Fruit fly (Drosophila melanogaster) whole organism, pupa: ENCODE results near the gene Zaf1.
A peak's percentile ranks its signal among the peaks of the same experiment; 100 is the strongest.

ENCODE experiments used
- CG10348 ChIP-seq: fragments of 200-800 bp; sonication (Bioruptor generic); IDR thresholded peaks from 2 replicates; pipeline ENCODE4 v1.3.6; 2022; ENCODE audit warnings: missing biosample characterization, missing genetic modification characterization
- CG12605 ChIP-seq: fragments of 200-800 bp; sonication (Bioruptor generic); IDR thresholded peaks from 2 replicates; pipeline ENCODE4 v1.3.6; 2022; ENCODE audit warnings: missing biosample characterization, missing genetic modification characterization
- CG13204 ChIP-seq: fragments of 200-800 bp; sonication (Bioruptor generic); optimal IDR thresholded peaks from 2 replicates; lab custom pipeline; 2018; ENCODE audit warnings: missing biosample characterization, mild to moderate bottlenecking, missing genetic modification characterization, moderate library complexity
- CG14655 ChIP-seq: fragments of 200-800 bp; sonication (Bioruptor generic); optimal IDR thresholded peaks from 3 replicates; lab custom pipeline; 2017; ENCODE audit warnings: mild to moderate bottlenecking, missing biosample characterization, missing genetic modification reagents, missing genetic modification characterization
- CG15710 ChIP-seq: fragments of 200-800 bp; sonication (Bioruptor generic); optimal IDR thresholded peaks from 2 replicates; lab custom pipeline; 2018; ENCODE audit warnings: missing biosample characterization, mild to moderate bottlenecking, missing genetic modification characterization, moderate library complexity
- CG17806 ChIP-seq: fragments of 200-800 bp; sonication (Bioruptor generic); optimal IDR thresholded peaks from 2 replicates; lab custom pipeline; 2018; ENCODE audit warnings: missing biosample characterization, mild to moderate bottlenecking, missing genetic modification characterization, moderate library complexity
- CG32121 ChIP-seq: fragments of 200-800 bp; sonication (Bioruptor generic); IDR thresholded peaks from 2 replicates; pipeline ENCODE4 v1.3.6; 2022; ENCODE audit warnings: missing biosample characterization, missing genetic modification characterization
- CG34367 ChIP-seq: fragments of 200-800 bp; sonication (Bioruptor generic); optimal IDR thresholded peaks from 2 replicates; lab custom pipeline; 2018; ENCODE audit warnings: missing biosample characterization, mild to moderate bottlenecking, missing genetic modification characterization
- CG4496 ChIP-seq: fragments of 200-800 bp; sonication (Bioruptor generic); IDR thresholded peaks from 3 replicates; pipeline ENCODE4 v1.3.6; 2022; ENCODE audit warnings: missing biosample characterization, missing genetic modification characterization
- CG8159 ChIP-seq: fragments of 200-800 bp; sonication (Bioruptor generic); optimal IDR thresholded peaks from 3 replicates; lab custom pipeline; 2018; ENCODE audit warnings: missing biosample characterization, mild to moderate bottlenecking, missing genetic modification characterization, moderate library complexity
- CG8301 ChIP-seq: fragments of 200-800 bp; sonication (Bioruptor generic); optimal IDR thresholded peaks from 2 replicates; lab custom pipeline; 2018; ENCODE audit warnings: missing biosample characterization, mild to moderate bottlenecking, missing genetic modification characterization
- CG9948 ChIP-seq: fragments of 200-800 bp; sonication (Bioruptor generic); optimal IDR thresholded peaks from 2 replicates; lab custom pipeline; 2018; ENCODE audit warnings: missing biosample characterization, mild to moderate bottlenecking, missing genetic modification characterization, moderate library complexity
- D1 ChIP-seq: fragments of 200-800 bp; sonication (Bioruptor generic); optimal IDR thresholded peaks from 2 replicates; lab custom pipeline; 2018; ENCODE audit warnings: missing biosample characterization, mild to moderate bottlenecking, missing genetic modification characterization, moderate library complexity
- EcR ChIP-seq: fragments of 200-800 bp; sonication (Bioruptor generic); optimal IDR thresholded peaks from 3 replicates; lab custom pipeline; 2019; ENCODE audit warnings: missing biosample characterization, missing genetic modification characterization, mild to moderate bottlenecking, moderate library complexity, missing genetic modification reagents
- Ets98B ChIP-seq: fragments of 200-800 bp; sonication (Bioruptor generic); IDR thresholded peaks from 2 replicates; pipeline ENCODE4 v1.3.6; 2022; ENCODE audit warnings: missing biosample characterization, missing genetic modification characterization
- Pif1A ChIP-seq: fragments of 200-800 bp; sonication (Bioruptor generic); optimal IDR thresholded peaks from 3 replicates; lab custom pipeline; 2016; ENCODE audit warnings: missing biosample characterization, missing genetic modification characterization
- Pif1B ChIP-seq: fragments of 200-800 bp; sonication (Bioruptor generic); optimal IDR thresholded peaks from 3 replicates; lab custom pipeline; 2016; ENCODE audit warnings: missing biosample characterization, missing genetic modification characterization
- Snoo ChIP-seq: fragments of 200-800 bp; sonication (Bioruptor generic); optimal IDR thresholded peaks from 3 replicates; lab custom pipeline; 2017; ENCODE audit warnings: missing biosample characterization, mild to moderate bottlenecking, missing genetic modification characterization, inconsistent platforms
- fd96Ca ChIP-seq: fragments of 200-800 bp; sonication (Bioruptor generic); IDR thresholded peaks from 3 replicates; pipeline ENCODE4 v1.3.6; 2022; ENCODE audit warnings: missing biosample characterization, missing genetic modification characterization
- gl ChIP-seq: fragments of 200-800 bp; sonication (Bioruptor generic); optimal IDR thresholded peaks from 2 replicates; lab custom pipeline; 2018; ENCODE audit warnings: missing biosample characterization, mild to moderate bottlenecking, missing genetic modification characterization
- rn ChIP-seq: fragments of 200-800 bp; sonication (Bioruptor generic); IDR thresholded peaks from 2 replicates; pipeline ENCODE4 v1.3.6; 2022; ENCODE audit warnings: missing biosample characterization, missing genetic modification characterization

Zaf1 gene

dm6 chr3R:11614107-11614506 is 11.3 kb downstream of the Zaf1 start:
- TF ChIP-seq CG8159 (tag; lab: Kevin White, UChicago) (no peak), CG13204 (GFP tag; lab: Kevin White, UChicago) (peak; percentile 24), CG4496 (GFP tag; lab: Robert Waterston, UW) (0 out of 3 replicates have a peak, but pooled peaks have one; percentile 12), EcR (GFP tag; lab: Kevin White, UChicago) (peak; percentile 89)

DNA sequence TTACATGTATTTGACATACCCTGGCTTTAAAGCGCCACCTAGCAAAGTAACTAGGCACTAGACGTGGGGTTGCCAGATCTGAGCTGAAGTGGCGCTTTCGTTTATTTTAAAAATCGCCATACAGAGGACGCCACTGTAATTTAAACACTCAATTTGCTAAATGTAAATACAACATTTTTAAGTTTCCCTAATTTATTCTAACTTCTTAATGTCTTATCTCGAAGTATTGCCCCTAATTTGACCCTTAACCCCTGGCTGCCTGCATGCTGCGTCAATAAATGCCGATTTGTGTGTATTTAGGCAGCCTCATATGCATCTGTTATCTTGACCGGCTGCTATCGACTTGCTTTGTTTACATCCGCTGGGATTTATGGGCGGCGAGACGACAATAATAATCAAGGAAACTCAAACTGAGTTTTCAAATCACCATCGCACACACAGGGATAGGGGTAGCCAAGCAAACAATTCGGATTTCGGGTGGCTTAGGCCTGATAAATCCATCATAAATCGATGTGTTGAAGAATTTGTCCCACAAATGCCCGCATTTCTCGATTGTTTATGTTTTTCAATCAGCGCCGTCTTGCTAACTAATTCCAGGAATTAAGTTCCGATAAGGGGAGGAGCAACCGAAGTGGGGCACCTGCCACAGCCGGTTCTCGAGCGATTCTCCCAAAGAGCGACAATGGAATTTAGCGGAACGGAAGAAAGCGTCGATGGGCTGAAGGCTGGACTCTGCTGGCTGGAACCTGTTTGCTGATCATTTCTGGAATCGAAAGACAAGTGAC is 12.0 kb downstream of the Zaf1 start:
- peak; percentile 35 for TF ChIP-seq D1 (tag; lab: Kevin White, UChicago)
- TF ChIP-seq CG8159 (tag; lab: Kevin White, UChicago), result no peak
- peak; percentile 30 for TF ChIP-seq CG15710 (tag; lab: Kevin White, UChicago)
- no peak for TF ChIP-seq CG10348 (GFP tag; lab: Robert Waterston, UW)
- no peak for TF ChIP-seq CG12605 (GFP tag; lab: Robert Waterston, UW)
- TF ChIP-seq CG8301 (tag; lab: Kevin White, UChicago), result no peak
- no peak for TF ChIP-seq gl (tag; lab: Kevin White, UChicago)
- TF ChIP-seq fd96Ca, result no peak
- TF ChIP-seq CG13204 (GFP tag; lab: Kevin White, UChicago), result no peak
- no peak for TF ChIP-seq Pif1B (GFP tag; lab: Kevin White, UChicago)
- TF ChIP-seq CG32121 (GFP tag; lab: Robert Waterston, UW), result no peak
- no peak for TF ChIP-seq rn (GFP tag; lab: Robert Waterston, UW)
- no peak; the same call in 2 of the 3 replicates for TF ChIP-seq CG4496 (GFP tag; lab: Robert Waterston, UW)
- no peak for TF ChIP-seq CG34367 (tag; lab: Kevin White, UChicago)
- no peak for TF ChIP-seq CG17806 (tag; lab: Kevin White, UChicago)
- TF ChIP-seq Snoo, result peak; percentile 42
- no peak for TF ChIP-seq Ets98B (GFP tag; lab: Robert Waterston, UW)

DNA sequence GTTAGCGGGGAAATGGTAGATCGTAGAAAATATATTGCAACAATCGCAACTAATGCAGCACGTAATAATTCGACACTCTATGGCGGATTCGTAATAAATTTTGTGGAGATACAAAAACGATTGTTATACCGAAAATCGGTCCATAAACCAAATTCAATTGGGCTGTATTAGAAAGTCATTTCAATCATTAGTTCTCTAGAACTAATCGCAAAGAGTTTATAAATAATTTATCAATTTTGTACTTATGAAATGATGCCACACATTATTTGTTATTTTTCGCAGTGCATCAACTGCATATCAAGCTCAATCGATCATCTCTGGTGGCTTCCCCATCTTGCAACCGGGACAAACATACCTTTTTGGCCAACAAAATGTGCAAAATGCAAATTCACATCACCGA is 13.0 kb downstream of the Zaf1 start:
- TF ChIP-seq CG8301 (tag; lab: Kevin White, UChicago) (peak; percentile 14), CG14655 (GFP tag; lab: Kevin White, UChicago) (peak; percentile 5), rn (GFP tag; lab: Robert Waterston, UW) (no peak)

- TF ChIP-seq gl (tag; lab: Kevin White, UChicago), result no peak
- peak; percentile 10 for TF ChIP-seq CG9948
- TF ChIP-seq CG8301 (tag; lab: Kevin White, UChicago), result peak; percentile 38
- no peak for TF ChIP-seq rn (GFP tag; lab: Robert Waterston, UW)
- TF ChIP-seq CG17806 (tag; lab: Kevin White, UChicago), result no peak
- TF ChIP-seq fd96Ca, result peak; percentile 76
- peak; percentile 68 for TF ChIP-seq CG14655 (GFP tag; lab: Kevin White, UChicago)
- TF ChIP-seq CG4496 (GFP tag; lab: Robert Waterston, UW), result peak; percentile 48; the same call in 1 of the 3 replicates
- peak; percentile 40; the same call in 1 of the 2 replicates for TF ChIP-seq CG32121 (GFP tag; lab: Robert Waterston, UW)
- TF ChIP-seq CG15710 (tag; lab: Kevin White, UChicago), result no peak
- no peak for TF ChIP-seq D1 (tag; lab: Kevin White, UChicago)
Measured at dm6 chr3R:11606679-11607078, 18.8 kb downstream of the Zaf1 start.

- TF ChIP-seq CG8159 (tag; lab: Kevin White, UChicago) (peak; percentile 26), Pif1A (peak; percentile 45), rn (GFP tag; lab: Robert Waterston, UW) (no peak), CG32121 (GFP tag; lab: Robert Waterston, UW) (peak; percentile 48; the same call in 1 of the 2 replicates), CG12605 (GFP tag; lab: Robert Waterston, UW) (peak; percentile 90), Snoo (peak; percentile 32), fd96Ca (peak; percentile 73; the same call in 2 of the 3 replicates), CG9948 (no peak), EcR (GFP tag; lab: Kevin White, UChicago) (peak; percentile 50), CG14655 (GFP tag; lab: Kevin White, UChicago) (peak; percentile 46), CG4496 (GFP tag; lab: Robert Waterston, UW) (peak; percentile 64), D1 (tag; lab: Kevin White, UChicago) (no peak), CG8301 (tag; lab: Kevin White, UChicago) (peak; percentile 26), Ets98B (GFP tag; lab: Robert Waterston, UW) (peak; percentile 72; the same call in 1 of the 2 replicates), CG17806 (tag; lab: Kevin White, UChicago) (peak; percentile 8), CG13204 (GFP tag; lab: Kevin White, UChicago) (peak; percentile 64), CG10348 (GFP tag; lab: Robert Waterston, UW) (no peak), Pif1B (GFP tag; lab: Kevin White, UChicago) (peak; percentile 65), gl (tag; lab: Kevin White, UChicago) (peak; percentile 51), CG34367 (tag; lab: Kevin White, UChicago) (peak; percentile 0), CG15710 (tag; lab: Kevin White, UChicago) (peak; percentile 6)
Measured at dm6 chr3R:11604654-11605436, 20.6 kb downstream of the Zaf1 start.
